Worm (Caenorhabditis elegans): ENCODE results near the gene srz-83.

ce11 chrIV:3523419-3523818 lies 19.2 kb downstream of the srz-83 start:
- TF ChIP-seq sea-1 (GFP tag; conservative IDR thresholded peaks at IDR 0.05) (no peak), scrt-1 (GFP tag; IDR thresholded peaks at IDR 0.05) (0 out of 2 replicates have a peak, but pooled peaks have one; percentile 29), ama-1 (optimal IDR thresholded peaks at IDR 0.05) (no peak), flt-1 (GFP tag; IDR thresholded peaks at IDR 0.05) (no peak), hmg-4 (GFP tag; optimal IDR thresholded peaks at IDR 0.05) (no peak), B0310.2 (tag; optimal IDR thresholded peaks at IDR 0.05) (no peak), tra-4 (tag; optimal IDR thresholded peaks at IDR 0.05) (no peak), aly-1 (tag; optimal IDR thresholded peaks at IDR 0.05) (no peak), pes-1 (GFP tag; IDR thresholded peaks at IDR 0.05) (no peak), hmbx-1 (tag; optimal IDR thresholded peaks at IDR 0.05) (no peak), ets-7 (tag; optimal IDR thresholded peaks at IDR 0.05) (no peak), ceh-13 (GFP tag; optimal IDR thresholded peaks at IDR 0.05) (no peak), tbx-11 (GFP tag; IDR thresholded peaks at IDR 0.05) (no peak), ceh-36 (tag; optimal IDR thresholded peaks at IDR 0.05) (no peak)

All from whole organism, early embryonic.